Fruit fly (Drosophila melanogaster) whole organism, embryonic: ENCODE results near the gene mRpL12.
A peak's percentile ranks its signal among the peaks of the same experiment; 100 is the strongest.

Source experiments
- Abd-B ChIP-seq: fragments of 200-800 bp; sonication (Bioruptor generic); optimal IDR thresholded peaks from 2 replicates; lab custom pipeline; 2018; ENCODE audit warnings: missing biosample characterization, mild to moderate bottlenecking, missing genetic modification characterization, moderate library complexity
- Ada2b ChIP-seq: fragments of 200-800 bp; sonication (Bioruptor generic); IDR thresholded peaks from 2 replicates; pipeline ENCODE4 v1.3.6; 2022; ENCODE audit warnings: missing biosample characterization, missing genetic modification characterization
- Adf1 ChIP-seq: fragments of 200-800 bp; sonication (Bioruptor generic); IDR thresholded peaks from 2 replicates; pipeline ENCODE4 v1.3.6; 2022; ENCODE audit warnings: missing biosample characterization, missing genetic modification characterization
- Asciz ChIP-seq: fragments of 200-800 bp; sonication (Bioruptor generic); optimal IDR thresholded peaks from 2 replicates; lab custom pipeline; 2017; ENCODE audit warnings: missing biosample characterization, mild to moderate bottlenecking, missing genetic modification characterization, missing genetic modification reagents
- Atf3 ChIP-seq: fragments of 200-800 bp; sonication (Bioruptor generic); optimal IDR thresholded peaks from 3 replicates; lab custom pipeline; 2016; ENCODE audit warnings: missing biosample characterization, missing genetic modification characterization
- Blimp-1 ChIP-seq: fragments of 200-800 bp; sonication (Bioruptor generic); optimal IDR thresholded peaks from 3 replicates; lab custom pipeline; 2018; ENCODE audit warnings: missing biosample characterization, missing genetic modification characterization, mild to moderate bottlenecking, moderate library complexity, missing genetic modification reagents
- CG10147 ChIP-seq: fragments of 200-800 bp; sonication (Bioruptor generic); optimal IDR thresholded peaks from 2 replicates; lab custom pipeline; 2019; ENCODE audit warnings: missing biosample characterization, mild to moderate bottlenecking, missing genetic modification characterization, moderate library complexity
- CG10209 ChIP-seq: fragments of 200-800 bp; sonication (Bioruptor generic); optimal IDR thresholded peaks from 3 replicates; lab custom pipeline; 2017; ENCODE audit warnings: missing biosample characterization, mild to moderate bottlenecking, missing genetic modification characterization, missing genetic modification reagents
- CG10654 ChIP-seq: fragments of 200-800 bp; sonication (Bioruptor generic); optimal IDR thresholded peaks from 2 replicates; lab custom pipeline; 2016; ENCODE audit warnings: missing biosample characterization, missing genetic modification characterization
- CG10979 ChIP-seq: fragments of 200-800 bp; sonication (Bioruptor generic); optimal IDR thresholded peaks from 2 replicates; lab custom pipeline; 2018; ENCODE audit warnings: missing biosample characterization, mild to moderate bottlenecking, missing genetic modification characterization, moderate library complexity
- CG12219 ChIP-seq: fragments of 200-800 bp; sonication (Bioruptor generic); optimal IDR thresholded peaks from 3 replicates; lab custom pipeline; 2018; ENCODE audit warnings: missing biosample characterization, mild to moderate bottlenecking, missing genetic modification characterization
- CG14050 ChIP-seq: fragments of 200-800 bp; sonication (Bioruptor generic); IDR thresholded peaks from 3 replicates; pipeline ENCODE4 v1.3.6; 2022; ENCODE audit warnings: missing biosample characterization, missing genetic modification characterization
- CG15073 ChIP-seq: fragments of 200-800 bp; sonication (Bioruptor generic); optimal IDR thresholded peaks from 2 replicates; lab custom pipeline; 2016; ENCODE audit warnings: missing biosample characterization, missing genetic modification characterization
- CG1602 ChIP-seq: fragments of 200-800 bp; sonication (Bioruptor generic); optimal IDR thresholded peaks from 3 replicates; lab custom pipeline; 2016; ENCODE audit warnings: missing biosample characterization, missing genetic modification characterization
- CG17612 ChIP-seq: fragments of 200-800 bp; sonication (Bioruptor generic); IDR thresholded peaks from 2 replicates; pipeline ENCODE4 v1.3.6; 2022; ENCODE audit warnings: missing biosample characterization, missing genetic modification characterization
- CG1792 ChIP-seq: fragments of 200-800 bp; sonication (Bioruptor generic); optimal IDR thresholded peaks from 2 replicates; lab custom pipeline; 2016; ENCODE audit warnings: missing biosample characterization, missing genetic modification characterization
- CG2199 ChIP-seq: fragments of 200-800 bp; sonication (Bioruptor generic); IDR thresholded peaks from 3 replicates; pipeline ENCODE4 v1.3.6; 2022; ENCODE audit warnings: missing biosample characterization, missing genetic modification characterization
- CG30403 ChIP-seq: fragments of 200-800 bp; sonication (Bioruptor generic); optimal IDR thresholded peaks from 3 replicates; lab custom pipeline; 2016; ENCODE audit warnings: missing biosample characterization, missing genetic modification characterization
- CG30431 ChIP-seq: fragments of 200-800 bp; sonication (Bioruptor generic); optimal IDR thresholded peaks from 2 replicates; lab custom pipeline; 2017; ENCODE audit warnings: missing biosample characterization, missing genetic modification characterization
- CG32772 ChIP-seq: fragments of 200-800 bp; sonication (Bioruptor generic); IDR thresholded peaks from 2 replicates; pipeline ENCODE4 v1.3.6; 2022; ENCODE audit warnings: missing biosample characterization, missing genetic modification characterization
- CG34376 ChIP-seq: fragments of 200-800 bp; sonication (Bioruptor generic); optimal IDR thresholded peaks from 2 replicates; lab custom pipeline; 2018; ENCODE audit warnings: missing biosample characterization, mild to moderate bottlenecking, missing genetic modification characterization
- CG4424 ChIP-seq: fragments of 200-800 bp; sonication (Bioruptor generic); optimal IDR thresholded peaks from 3 replicates; lab custom pipeline; 2016; ENCODE audit warnings: missing biosample characterization, missing genetic modification characterization
- CG4730 ChIP-seq: fragments of 200-800 bp; sonication (Bioruptor generic); IDR thresholded peaks from 2 replicates; pipeline ENCODE4 v1.3.6; 2022; ENCODE audit warnings: missing biosample characterization, missing genetic modification characterization
- CG8478 ChIP-seq: fragments of >200 bp; optimal IDR thresholded peaks from 2 replicates; lab custom pipeline; 2018
- CG8944 ChIP-seq: fragments of 200-800 bp; sonication (Bioruptor generic); optimal IDR thresholded peaks from 3 replicates; lab custom pipeline; 2016; ENCODE audit warnings: missing biosample characterization, missing genetic modification characterization
- CG9437 ChIP-seq: fragments of 200-800 bp; sonication (Bioruptor generic); optimal IDR thresholded peaks from 2 replicates; lab custom pipeline; 2018; ENCODE audit warnings: missing biosample characterization, mild to moderate bottlenecking, missing genetic modification characterization
- Fer3 ChIP-seq: fragments of 200-800 bp; sonication (Bioruptor generic); optimal IDR thresholded peaks from 2 replicates; lab custom pipeline; 2018; ENCODE audit warnings: missing biosample characterization, mild to moderate bottlenecking, missing genetic modification characterization, moderate library complexity
- HLH54F ChIP-seq: fragments of 200-800 bp; sonication (Bioruptor generic); optimal IDR thresholded peaks from 3 replicates; lab custom pipeline; 2016; ENCODE audit warnings: missing biosample characterization, missing genetic modification characterization
- Hand ChIP-seq: fragments of 200-800 bp; sonication (Bioruptor generic); optimal IDR thresholded peaks from 2 replicates; lab custom pipeline; 2017; ENCODE audit warnings: mild to moderate bottlenecking, missing biosample characterization, missing genetic modification reagents, missing genetic modification characterization
- Hmr ChIP-seq: fragments of 200-800 bp; sonication (Bioruptor generic); optimal IDR thresholded peaks from 3 replicates; lab custom pipeline; 2017; ENCODE audit warnings: mild to moderate bottlenecking, missing biosample characterization, missing genetic modification reagents, missing genetic modification characterization
- Hr3 ChIP-seq: fragments of 200-800 bp; sonication (Bioruptor generic); optimal IDR thresholded peaks from 3 replicates; lab custom pipeline; 2016; ENCODE audit warnings: missing biosample characterization, missing genetic modification characterization
- Hsf ChIP-seq: fragments of 200-800 bp; sonication (Bioruptor generic); optimal IDR thresholded peaks from 3 replicates; lab custom pipeline; 2016; ENCODE audit warnings: missing biosample characterization, missing genetic modification characterization
- Kr ChIP-seq: fragments of 200-800 bp; sonication (Bioruptor generic); optimal IDR thresholded peaks from 2 replicates; lab custom pipeline; 2017; ENCODE audit warnings: missing biosample characterization, mild to moderate bottlenecking, missing genetic modification characterization
- MBD-R2 ChIP-seq: fragments of 200-800 bp; sonication (Bioruptor generic); IDR thresholded peaks from 2 replicates; pipeline ENCODE4 v1.3.6; 2022; ENCODE audit warnings: missing biosample characterization, missing genetic modification characterization
- Poxn ChIP-seq: fragments of 200-800 bp; sonication (Bioruptor generic); IDR thresholded peaks from 2 replicates; pipeline ENCODE4 v1.3.6; 2022; ENCODE audit warnings: missing biosample characterization, missing genetic modification characterization
- Six4 ChIP-seq: fragments of 200-800 bp; sonication (Bioruptor generic); optimal IDR thresholded peaks from 2 replicates; lab custom pipeline; 2016; ENCODE audit warnings: missing biosample characterization, missing genetic modification characterization
- Xbp1 ChIP-seq: fragments of 200-800 bp; sonication (Bioruptor generic); optimal IDR thresholded peaks from 3 replicates; lab custom pipeline; 2016; ENCODE audit warnings: missing biosample characterization, mild to moderate bottlenecking, missing genetic modification characterization
- ac ChIP-seq: fragments of 200-800 bp; sonication (Bioruptor generic); optimal IDR thresholded peaks from 3 replicates; lab custom pipeline; 2017; ENCODE audit warnings: missing biosample characterization, mild to moderate bottlenecking, missing genetic modification characterization
- amos ChIP-seq: fragments of 200-800 bp; sonication (Bioruptor generic); IDR thresholded peaks from 2 replicates; pipeline ENCODE4 v1.3.6; 2022; ENCODE audit warnings: missing biosample characterization, missing genetic modification characterization; ENCODE audit not compliant: partially characterized antibody
- bab2 ChIP-seq: fragments of 200-800 bp; sonication (Bioruptor generic); optimal IDR thresholded peaks from 2 replicates; lab custom pipeline; 2016; ENCODE audit warnings: missing biosample characterization, missing genetic modification characterization
- btn ChIP-seq: fragments of 200-800 bp; sonication (Bioruptor generic); optimal IDR thresholded peaks from 2 replicates; lab custom pipeline; 2016; ENCODE audit warnings: missing biosample characterization, missing genetic modification characterization
- hb ChIP-seq: fragments of 200-800 bp; sonication (Bioruptor generic); IDR thresholded peaks from 3 replicates; pipeline ENCODE4 v1.3.6; 2022; ENCODE audit warnings: missing biosample characterization, missing genetic modification characterization; ENCODE audit not compliant: partially characterized antibody
- jing ChIP-seq: fragments of 200-800 bp; sonication (Bioruptor generic); optimal IDR thresholded peaks from 2 replicates; lab custom pipeline; 2018; ENCODE audit warnings: missing biosample characterization, mild to moderate bottlenecking, missing genetic modification characterization
- klu ChIP-seq: fragments of 200-800 bp; sonication (Bioruptor generic); IDR thresholded peaks from 2 replicates; pipeline ENCODE4 v1.3.6; 2022; ENCODE audit warnings: missing biosample characterization, missing genetic modification characterization
- lmd ChIP-seq: fragments of 200-800 bp; sonication (Bioruptor generic); IDR thresholded peaks from 2 replicates; pipeline ENCODE4 v1.3.6; 2022; ENCODE audit warnings: missing biosample characterization, missing genetic modification characterization
- odd ChIP-seq: fragments of 200-800 bp; sonication (Bioruptor generic); optimal IDR thresholded peaks from 2 replicates; lab custom pipeline; 2017; ENCODE audit warnings: missing biosample characterization, mild to moderate bottlenecking, missing genetic modification characterization
- otp ChIP-seq: fragments of 200-800 bp; sonication (Bioruptor generic); IDR thresholded peaks from 3 replicates; pipeline ENCODE4, ENCODE4 v1.3.6; 2022; ENCODE audit warnings: missing biosample characterization, missing genetic modification characterization
- scrt ChIP-seq: fragments of 200-800 bp; sonication (Bioruptor generic); optimal IDR thresholded peaks from 2 replicates; lab custom pipeline; 2018; ENCODE audit warnings: missing biosample characterization, mild to moderate bottlenecking, missing genetic modification characterization, moderate library complexity
- seq ChIP-seq: fragments of 200-800 bp; sonication (Bioruptor generic); IDR thresholded peaks from 2 replicates; pipeline ENCODE4 v1.3.6; 2022; ENCODE audit warnings: missing biosample characterization, missing genetic modification characterization
- tio ChIP-seq: fragments of 200-800 bp; sonication (Bioruptor generic); optimal IDR thresholded peaks from 2 replicates; lab custom pipeline; 2017; ENCODE audit warnings: missing biosample characterization, missing genetic modification characterization, inconsistent platforms
- tx ChIP-seq: fragments of 200-800 bp; sonication (Bioruptor generic); optimal IDR thresholded peaks from 2 replicates; lab custom pipeline; 2016; ENCODE audit warnings: missing biosample characterization, missing genetic modification characterization
- yki ChIP-seq: fragments of >200 bp; optimal IDR thresholded peaks from 3 replicates; lab custom pipeline; 2018
- zfh2 ChIP-seq: fragments of 200-800 bp; sonication (Bioruptor generic); optimal IDR thresholded peaks from 2 replicates; lab custom pipeline; 2016; ENCODE audit warnings: missing biosample characterization, missing genetic modification characterization

Gene mRpL12

dm6 chr3L:9004788-9005246 lies 48.2 kb downstream of the mRpL12 start, which contains the start of gene Doc3 (continued):
- TF ChIP-seq Hand (GFP tag; lab: Kevin White, UChicago) (no peak), CG30431 (GFP tag; lab: Kevin White, UChicago) (no peak), CG2199 (GFP tag; lab: Robert Waterston, UW) (peak; percentile 29; the same call in 1 of the 3 replicates), CG8478 (lab: Kevin White, UChicago) (peak; percentile 25), zfh2 (GFP tag; lab: Kevin White, UChicago) (no peak), CG32772 (GFP tag; lab: Robert Waterston, UW) (no peak), tx (GFP tag; lab: Kevin White, UChicago) (no peak), CG10654 (GFP tag; lab: Kevin White, UChicago) (no peak), Six4 (no peak), CG10147 (no peak), CG1792 (GFP tag; lab: Kevin White, UChicago) (no peak), otp (GFP tag; lab: Robert Waterston, UW) (no peak), CG4730 (GFP tag; lab: Robert Waterston, UW) (no peak), Atf3 (no peak), Xbp1 (GFP tag; lab: Kevin White, UChicago) (no peak), odd (GFP tag; lab: Kevin White, UChicago) (no peak), CG34376 (GFP tag; lab: Kevin White, UChicago) (no peak), CG8944 (GFP tag; lab: Kevin White, UChicago) (no peak), HLH54F (no peak), Hmr (GFP tag; lab: Kevin White, UChicago) (no peak), CG1602 (no peak), Fer3 (tag; lab: Kevin White, UChicago) (no peak), Hsf (no peak), Poxn (GFP tag; lab: Robert Waterston, UW) (no peak), CG10979 (tag; lab: Kevin White, UChicago) (no peak), jing (GFP tag; lab: Kevin White, UChicago) (no peak), seq (GFP tag; lab: Robert Waterston, UW) (no peak), CG30403 (GFP tag; lab: Kevin White, UChicago) (no peak), yki (lab: Kevin White, UChicago) (no peak), Abd-B (no peak), amos (GFP tag; lab: Robert Waterston, UW) (0 out of 2 replicates have a peak, but pooled peaks have one; percentile 7), Ada2b (GFP tag; lab: Robert Waterston, UW) (no peak), btn (GFP tag; lab: Kevin White, UChicago) (no peak), tio (GFP tag; lab: Kevin White, UChicago) (no peak), MBD-R2 (GFP tag; lab: Robert Waterston, UW) (no peak), CG9437 (GFP tag; lab: Kevin White, UChicago) (peak; percentile 27), Hr3 (GFP tag; lab: Kevin White, UChicago) (no peak), Adf1 (peak; percentile 52; the same call in 1 of the 2 replicates), Asciz (GFP tag; lab: Kevin White, UChicago) (no peak), CG14050 (GFP tag; lab: Robert Waterston, UW) (no peak), bab2 (GFP tag; lab: Kevin White, UChicago) (no peak), Kr (no peak), Blimp-1 (GFP tag; lab: Kevin White, UChicago) (no peak), CG17612 (GFP tag; lab: Robert Waterston, UW) (no peak), CG15073 (GFP tag; lab: Kevin White, UChicago) (no peak), klu (no peak), ac (GFP tag; lab: Kevin White, UChicago) (no peak), hb (no peak), CG10209 (GFP tag; lab: Kevin White, UChicago) (no peak), scrt (GFP tag; lab: Kevin White, UChicago) (no peak), CG4424 (GFP tag; lab: Kevin White, UChicago) (no peak), lmd (no peak), CG12219 (GFP tag; lab: Kevin White, UChicago) (no peak)
